Fruit fly (Drosophila melanogaster): ENCODE data around the gene CG34355.
A peak's percentile ranks its signal among the peaks of the same experiment; 100 is the strongest.

The CG34355 gene

DNA sequence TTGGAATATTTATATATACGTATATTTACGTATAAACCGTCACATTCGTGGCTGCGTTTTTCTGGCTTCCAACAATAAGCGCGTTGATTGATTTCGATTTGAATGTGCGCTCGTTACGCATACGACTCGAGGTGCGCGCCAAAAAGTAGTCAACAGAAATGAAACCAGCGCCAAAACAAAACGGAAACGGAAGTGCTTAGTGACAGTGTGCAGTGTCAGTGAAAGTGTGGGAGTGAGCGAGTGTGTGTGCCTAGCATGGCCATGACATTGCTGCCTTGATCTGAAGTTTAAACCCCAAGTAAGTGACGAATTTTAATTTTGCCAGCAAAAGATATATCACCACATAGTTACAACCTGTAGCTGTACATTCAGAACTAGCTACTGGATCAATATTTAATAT, at the start of gene CG34355 (continued):
- TF ChIP-seq HHEX (GFP tag; optimal IDR thresholded peaks at IDR 0.05) (peak; percentile 46), dysf (GFP tag; IDR thresholded peaks at IDR 0.05) (peak; percentile 27; the same call in 1 of the 3 replicates), bbx (GFP tag; IDR thresholded peaks at IDR 0.05; ENCODE audit: partially characterized antibody) (no peak), fd64A (GFP tag; optimal IDR thresholded peaks at IDR 0.05) (peak; percentile 81), CG17612 (GFP tag; IDR thresholded peaks at IDR 0.05) (no peak), CG32532 (GFP tag; IDR thresholded peaks at IDR 0.05) (no peak), CG15696 (tag; optimal IDR thresholded peaks at IDR 0.05) (no peak), Stat92E (GFP tag; optimal IDR thresholded peaks at IDR 0.05) (no peak), tx (GFP tag; optimal IDR thresholded peaks at IDR 0.05) (no peak), NfI (GFP tag; optimal IDR thresholded peaks at IDR 0.05) (peak; percentile 78), sens-2 (GFP tag; IDR thresholded peaks at IDR 0.05) (no peak), croc (GFP tag; conservative IDR thresholded peaks at IDR 0.05) (no peak), rib (GFP tag; IDR thresholded peaks at IDR 0.05) (no peak), CG11398 (GFP tag; optimal IDR thresholded peaks at IDR 0.05) (no peak), fru (optimal IDR thresholded peaks at IDR 0.05) (no peak), Nf-YB (GFP tag; optimal IDR thresholded peaks at IDR 0.05) (no peak), CG11723 (GFP tag; optimal IDR thresholded peaks at IDR 0.05) (no peak), pfk (GFP tag; optimal IDR thresholded peaks at IDR 0.05) (no peak), NK7.1 (GFP tag; optimal IDR thresholded peaks at IDR 0.05) (no peak), ap (GFP tag; IDR thresholded peaks at IDR 0.05) (no peak), Side (GFP tag; optimal IDR thresholded peaks at IDR 0.05) (no peak), chif (GFP tag; optimal IDR thresholded peaks at IDR 0.05) (no peak), CG34376 (GFP tag; optimal IDR thresholded peaks at IDR 0.05) (no peak), CG1832 (GFP tag; optimal IDR thresholded peaks at IDR 0.05) (no peak), Gsc (GFP tag; IDR thresholded peaks at IDR 0.05) (no peak), CG9609 (GFP tag; optimal IDR thresholded peaks at IDR 0.05) (peak; percentile 11), sim (GFP tag; IDR thresholded peaks at IDR 0.05) (no peak), GATAe (GFP tag; conservative IDR thresholded peaks at IDR 0.05) (no peak), Hr39 (optimal IDR thresholded peaks at IDR 0.05) (no peak), CG6175 (GFP tag; IDR thresholded peaks at IDR 0.05) (no peak), Dbx (GFP tag; IDR thresholded peaks at IDR 0.05) (no peak), so (GFP tag; IDR thresholded peaks at IDR 0.05) (no peak), tup (GFP tag; optimal IDR thresholded peaks at IDR 0.05) (no peak), Spps (tag; optimal IDR thresholded peaks at IDR 0.05) (peak; percentile 21), CG12659 (GFP tag; optimal IDR thresholded peaks at IDR 0.05) (no peak), Mad (GFP tag; optimal IDR thresholded peaks at IDR 0.05) (no peak), CG3847 (GFP tag; IDR thresholded peaks at IDR 0.05) (no peak), CG30403 (GFP tag; optimal IDR thresholded peaks at IDR 0.05) (no peak), CG13123 (GFP tag; optimal IDR thresholded peaks at IDR 0.05) (no peak), CG9215 (GFP tag; IDR thresholded peaks at IDR 0.05) (no peak), CG6813 (GFP tag; optimal IDR thresholded peaks at IDR 0.05) (peak; percentile 75), CG12219 (GFP tag; optimal IDR thresholded peaks at IDR 0.05) (peak; percentile 80), ind (GFP tag; optimal IDR thresholded peaks at IDR 0.05) (no peak), wdn (GFP tag; IDR thresholded peaks at IDR 0.05) (no peak), C15 (GFP tag; IDR thresholded peaks at IDR 0.05) (no peak), klu (GFP tag; IDR thresholded peaks at IDR 0.05) (no peak), CG9727 (GFP tag; optimal IDR thresholded peaks at IDR 0.05) (no peak), CG3163 (GFP tag; optimal IDR thresholded peaks at IDR 0.05) (no peak), BtbVII (GFP tag; optimal IDR thresholded peaks at IDR 0.05) (no peak), cas (GFP tag; IDR thresholded peaks at IDR 0.05) (no peak), pb (GFP tag; optimal IDR thresholded peaks at IDR 0.05) (no peak), insv (GFP tag; optimal IDR thresholded peaks at IDR 0.05) (no peak), vnd (GFP tag; IDR thresholded peaks at IDR 0.05; ENCODE audit: partially characterized antibody) (no peak)

Measured in whole organism, embryonic.